Worm (Caenorhabditis elegans) whole organism, L3 larva: ENCODE data around the gene sre-41.

Source experiments
- nhr-25 ChIP-seq: sonication (generic microtip); optimal IDR thresholded peaks from 2 replicates; lab custom pipeline; 2017; ENCODE audit warnings: missing biosample characterization, missing genetic modification characterization
- pqm-1 ChIP-seq: fragments of 150-350 bp; optimal IDR thresholded peaks from 2 replicates; lab custom pipeline; 2017; ENCODE audit warnings: missing biosample characterization, missing genetic modification characterization, inconsistent platforms

DNA sequence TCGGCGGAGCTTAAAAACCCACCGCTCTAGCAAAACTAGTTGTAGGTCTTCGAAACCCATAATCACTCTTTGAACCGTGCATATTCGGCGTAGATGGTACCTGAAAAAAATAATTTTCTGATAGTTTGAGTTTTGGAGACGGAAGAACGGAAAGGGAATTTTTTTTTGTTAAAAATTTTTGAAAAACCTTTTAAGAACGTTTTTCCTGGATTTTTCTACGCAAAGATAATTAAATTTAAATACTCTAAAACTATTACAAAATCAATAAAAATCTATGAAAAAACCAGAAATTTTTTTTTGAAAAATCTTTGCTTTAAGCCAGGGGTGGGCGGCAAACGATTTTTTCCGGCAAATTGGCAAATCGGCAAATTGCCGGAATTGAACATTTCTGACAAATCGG is 8.7 kb upstream of the sre-41 start, which contains the start of gene marc-5:
- no peak for TF ChIP-seq nhr-25 (tag; lab: Kevin White, UChicago)
- no peak for TF ChIP-seq pqm-1 (tag; lab: Kevin White, UChicago)
